Fruit fly (Drosophila melanogaster): ENCODE results near the gene CG42811.

CG42811 gene

DNA sequence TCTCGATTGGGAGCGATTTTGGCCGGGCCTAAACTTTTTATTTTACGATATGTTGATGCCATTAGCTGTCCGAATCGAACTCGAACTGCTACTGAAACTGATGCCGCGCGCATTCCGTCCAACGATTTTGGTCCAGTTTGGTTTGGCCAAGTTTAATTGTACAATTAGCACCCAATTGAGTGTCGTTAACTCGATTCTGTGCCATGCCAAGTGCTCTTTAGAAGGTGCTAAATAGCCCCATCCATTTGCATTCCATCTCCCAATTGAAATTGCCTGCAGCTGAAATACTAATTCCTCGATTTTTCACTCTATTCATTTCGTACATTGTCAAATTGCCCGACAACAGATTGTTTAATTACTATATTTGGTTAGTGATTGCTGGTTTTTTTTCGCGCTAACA, 8.5 kb upstream of the CG42811 start, which contains the start of gene CG17781:
CG17781 (minus strand) TSS at position 101 of the 400 bp plus-strand sequence.
- no peak for TF ChIP-seq Rel (GFP tag; optimal IDR thresholded peaks at IDR 0.05)
- TF ChIP-seq Rel (tag; optimal IDR thresholded peaks at IDR 0.05), result no peak
- TF ChIP-seq N (GFP tag; optimal IDR thresholded peaks at IDR 0.05), result no peak
- no peak for TF ChIP-seq lola (GFP tag; optimal IDR thresholded peaks at IDR 0.05)
- TF ChIP-seq sv (GFP tag; optimal IDR thresholded peaks at IDR 0.05), result no peak
- TF ChIP-seq ey (GFP tag; optimal IDR thresholded peaks at IDR 0.05), result no peak
- TF ChIP-seq usp (GFP tag; optimal IDR thresholded peaks at IDR 0.05), result no peak
- TF ChIP-seq CG9705 (GFP tag; optimal IDR thresholded peaks at IDR 0.05), result no peak
- TF ChIP-seq Mio (GFP tag; optimal IDR thresholded peaks at IDR 0.05), result no peak

DNA sequence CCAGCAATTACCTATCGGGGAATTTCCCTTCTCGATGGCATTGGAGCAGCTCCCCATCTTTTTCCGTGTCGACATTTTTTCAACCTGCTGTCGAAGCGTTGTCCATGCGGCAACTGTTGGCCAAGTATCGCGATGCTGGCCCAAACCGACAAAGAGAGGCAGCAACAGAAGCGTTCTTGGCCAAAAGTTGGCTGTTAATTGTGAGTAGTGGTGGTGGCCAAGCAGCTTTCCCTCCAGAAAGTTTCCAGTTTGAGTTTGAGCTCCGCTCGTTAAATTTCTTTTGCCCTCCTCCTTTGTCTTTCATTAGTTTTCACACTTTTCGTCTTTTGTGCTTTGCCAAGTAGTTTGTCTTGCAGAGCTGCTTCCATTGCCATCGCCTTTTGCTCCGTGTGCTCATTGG, 5.6 kb upstream of the CG42811 start, which contains the start of gene CG17782:
CG17782 (minus strand) TSS at position 101 of the 400 bp plus-strand sequence.
- TF ChIP-seq GATAd (GFP tag; optimal IDR thresholded peaks at IDR 0.05) (no peak), dsf (GFP tag; optimal IDR thresholded peaks at IDR 0.05; ENCODE audit: borderline replicate concordance) (no peak), Dfd (GFP tag; optimal IDR thresholded peaks at IDR 0.05) (no peak), jim (GFP tag; optimal IDR thresholded peaks at IDR 0.05) (no peak), h (GFP tag; optimal IDR thresholded peaks at IDR 0.05) (no peak), Vsx2 (GFP tag; optimal IDR thresholded peaks at IDR 0.05; ENCODE audit: partially characterized antibody) (no peak), N (GFP tag; optimal IDR thresholded peaks at IDR 0.05) (no peak), CrebA (GFP tag; optimal IDR thresholded peaks at IDR 0.05; ENCODE audit: borderline replicate concordance) (no peak), br (GFP tag; optimal IDR thresholded peaks at IDR 0.05) (no peak), ey (GFP tag; optimal IDR thresholded peaks at IDR 0.05) (no peak), CG9705 (GFP tag; optimal IDR thresholded peaks at IDR 0.05) (no peak), Myc (optimal IDR thresholded peaks at IDR 0.05) (no peak), sage (GFP tag; optimal IDR thresholded peaks at IDR 0.05) (no peak), lola (GFP tag; optimal IDR thresholded peaks at IDR 0.05) (no peak), Abd-B (GFP tag; optimal IDR thresholded peaks at IDR 0.05) (no peak)

DNA sequence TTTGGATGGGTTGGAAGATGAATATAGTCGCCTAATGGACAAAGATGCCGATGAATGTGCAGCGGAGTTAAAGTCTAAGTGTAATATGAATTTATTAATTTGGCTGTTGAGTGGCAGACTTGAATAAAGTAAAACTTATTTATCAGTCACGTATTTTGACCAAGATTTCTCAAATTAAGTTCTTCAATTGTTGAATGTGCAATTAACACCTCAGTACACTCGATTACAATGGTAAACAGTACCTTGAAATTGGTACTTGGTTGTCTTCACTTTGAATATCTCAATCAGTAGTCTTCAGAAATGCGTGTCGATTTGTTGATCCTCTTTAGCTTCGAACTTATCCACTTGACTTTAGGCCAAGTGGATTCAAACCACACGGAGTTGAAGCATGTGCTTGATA, 2.2 kb upstream of the CG42811 start, which contains the start of gene CG13614:
CG13614 (plus strand) TSS at position 301 of the 400 bp plus-strand sequence.
- no peak for TF ChIP-seq lola (GFP tag; optimal IDR thresholded peaks at IDR 0.05)
- TF ChIP-seq Vsx2 (GFP tag; optimal IDR thresholded peaks at IDR 0.05; ENCODE audit: partially characterized antibody), result no peak
- TF ChIP-seq HLH106 (tag; optimal IDR thresholded peaks at IDR 0.05), result no peak
- TF ChIP-seq sv (GFP tag; optimal IDR thresholded peaks at IDR 0.05), result no peak
- TF ChIP-seq br (GFP tag; optimal IDR thresholded peaks at IDR 0.05), result no peak
- no peak for TF ChIP-seq Dif (GFP tag; optimal IDR thresholded peaks at IDR 0.05; ENCODE audit: partially characterized antibody)
- TF ChIP-seq dl (GFP tag; optimal IDR thresholded peaks at IDR 0.05; ENCODE audit: insufficient read depth in 1 of 2, partially characterized antibody in 2 of 2), result no peak
- no peak for TF ChIP-seq usp (GFP tag; optimal IDR thresholded peaks at IDR 0.05)
- TF ChIP-seq Hr83 (GFP tag; optimal IDR thresholded peaks at IDR 0.05; ENCODE audit: poor library complexity, severe bottlenecking), result no peak
- TF ChIP-seq Rel (GFP tag; optimal IDR thresholded peaks at IDR 0.05), result no peak
- TF ChIP-seq Rel (tag; optimal IDR thresholded peaks at IDR 0.05), result no peak
- TF ChIP-seq woc (GFP tag; optimal IDR thresholded peaks at IDR 0.05), result no peak
- TF ChIP-seq CG9705 (GFP tag; optimal IDR thresholded peaks at IDR 0.05), result no peak
- no peak for TF ChIP-seq foxo (GFP tag; optimal IDR thresholded peaks at IDR 0.05)
- no peak for TF ChIP-seq tai (GFP tag; optimal IDR thresholded peaks at IDR 0.05)
- no peak for TF ChIP-seq N (GFP tag; optimal IDR thresholded peaks at IDR 0.05)
- TF ChIP-seq dmrt93B (GFP tag; optimal IDR thresholded peaks at IDR 0.05), result no peak
- TF ChIP-seq Abd-B (GFP tag; optimal IDR thresholded peaks at IDR 0.05), result no peak
- no peak for TF ChIP-seq brk (GFP tag; optimal IDR thresholded peaks at IDR 0.05)
- no peak for TF ChIP-seq rgr (GFP tag; optimal IDR thresholded peaks at IDR 0.05)
- TF ChIP-seq Sp1 (GFP tag; optimal IDR thresholded peaks at IDR 0.05), result no peak

DNA sequence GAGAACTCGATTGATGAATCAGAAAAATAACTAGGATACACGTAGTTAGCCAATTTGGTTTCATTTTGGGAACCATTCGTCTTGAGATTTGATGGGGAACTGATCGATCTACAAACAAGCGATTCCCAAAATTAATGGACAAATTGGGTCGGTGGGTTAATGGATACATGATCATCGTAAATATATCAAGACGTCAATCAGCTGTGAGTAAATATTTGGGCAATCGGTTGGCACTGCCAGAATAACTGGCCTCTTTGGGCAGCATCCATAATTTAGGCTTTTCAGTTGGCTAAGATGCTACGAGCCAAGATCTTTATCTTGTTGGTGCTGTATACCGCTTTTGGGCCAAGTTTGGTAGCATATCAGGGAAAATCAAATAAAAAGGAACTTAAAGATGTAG, 1.0 kb upstream of the CG42811 start, which contains the start of the genes CG42812 and CG33341:
CG42812 (minus strand) TSS at position 101 of the 400 bp plus-strand sequence.
CG33341 (plus strand) TSS at position 295 of the 400 bp plus-strand sequence.
- no peak for TF ChIP-seq psq (GFP tag; optimal IDR thresholded peaks at IDR 0.05)
- TF ChIP-seq HLH106 (tag; optimal IDR thresholded peaks at IDR 0.05), result no peak
- no peak for TF ChIP-seq N (GFP tag; optimal IDR thresholded peaks at IDR 0.05)
- TF ChIP-seq br (GFP tag; optimal IDR thresholded peaks at IDR 0.05), result no peak
- TF ChIP-seq pan (optimal IDR thresholded peaks at IDR 0.05), result no peak
- TF ChIP-seq Hnf4 (GFP tag; optimal IDR thresholded peaks at IDR 0.05), result no peak
- no peak for TF ChIP-seq lola (GFP tag; optimal IDR thresholded peaks at IDR 0.05)
- TF ChIP-seq Vsx2 (GFP tag; optimal IDR thresholded peaks at IDR 0.05; ENCODE audit: partially characterized antibody), result no peak
- TF ChIP-seq CG32264 (GFP tag; optimal IDR thresholded peaks at IDR 0.05), result no peak
- no peak for TF ChIP-seq OdsH (GFP tag; optimal IDR thresholded peaks at IDR 0.05)
- no peak for TF ChIP-seq sage (GFP tag; optimal IDR thresholded peaks at IDR 0.05)
- TF ChIP-seq Sp1 (GFP tag; optimal IDR thresholded peaks at IDR 0.05), result no peak
- TF ChIP-seq h (GFP tag; optimal IDR thresholded peaks at IDR 0.05), result no peak
- no peak for TF ChIP-seq Myc (optimal IDR thresholded peaks at IDR 0.05)
- no peak for TF ChIP-seq dsf (GFP tag; optimal IDR thresholded peaks at IDR 0.05; ENCODE audit: borderline replicate concordance)
- no peak for TF ChIP-seq dl (GFP tag; optimal IDR thresholded peaks at IDR 0.05; ENCODE audit: insufficient read depth in 1 of 2, partially characterized antibody in 2 of 2)
- no peak for TF ChIP-seq Abd-B (GFP tag; optimal IDR thresholded peaks at IDR 0.05)
- TF ChIP-seq Dfd (GFP tag; optimal IDR thresholded peaks at IDR 0.05), result no peak

Measured in whole organism, wandering third instar larva.